Fruit fly (Drosophila melanogaster) whole organism, pupa: ENCODE results near the gene pn.

Experiments used
- CG12605 ChIP-seq: fragments of 200-800 bp; sonication (Bioruptor generic); IDR thresholded peaks from 2 replicates; pipeline ENCODE4 v1.3.6; 2022; ENCODE audit warnings: missing biosample characterization, missing genetic modification characterization
- CG13204 ChIP-seq: fragments of 200-800 bp; sonication (Bioruptor generic); optimal IDR thresholded peaks from 2 replicates; lab custom pipeline; 2018; ENCODE audit warnings: missing biosample characterization, mild to moderate bottlenecking, missing genetic modification characterization, moderate library complexity
- CG14655 ChIP-seq: fragments of 200-800 bp; sonication (Bioruptor generic); optimal IDR thresholded peaks from 3 replicates; lab custom pipeline; 2017; ENCODE audit warnings: mild to moderate bottlenecking, missing biosample characterization, missing genetic modification reagents, missing genetic modification characterization
- CG15710 ChIP-seq: fragments of 200-800 bp; sonication (Bioruptor generic); optimal IDR thresholded peaks from 2 replicates; lab custom pipeline; 2018; ENCODE audit warnings: missing biosample characterization, mild to moderate bottlenecking, missing genetic modification characterization, moderate library complexity
- CG17806 ChIP-seq: fragments of 200-800 bp; sonication (Bioruptor generic); optimal IDR thresholded peaks from 2 replicates; lab custom pipeline; 2018; ENCODE audit warnings: missing biosample characterization, mild to moderate bottlenecking, missing genetic modification characterization, moderate library complexity
- CG32121 ChIP-seq: fragments of 200-800 bp; sonication (Bioruptor generic); IDR thresholded peaks from 2 replicates; pipeline ENCODE4 v1.3.6; 2022; ENCODE audit warnings: missing biosample characterization, missing genetic modification characterization
- CG34367 ChIP-seq: fragments of 200-800 bp; sonication (Bioruptor generic); optimal IDR thresholded peaks from 2 replicates; lab custom pipeline; 2018; ENCODE audit warnings: missing biosample characterization, mild to moderate bottlenecking, missing genetic modification characterization
- CG8159 ChIP-seq: fragments of 200-800 bp; sonication (Bioruptor generic); optimal IDR thresholded peaks from 3 replicates; lab custom pipeline; 2018; ENCODE audit warnings: missing biosample characterization, mild to moderate bottlenecking, missing genetic modification characterization, moderate library complexity
- CG9948 ChIP-seq: fragments of 200-800 bp; sonication (Bioruptor generic); optimal IDR thresholded peaks from 2 replicates; lab custom pipeline; 2018; ENCODE audit warnings: missing biosample characterization, mild to moderate bottlenecking, missing genetic modification characterization, moderate library complexity
- EcR ChIP-seq: fragments of 200-800 bp; sonication (Bioruptor generic); optimal IDR thresholded peaks from 3 replicates; lab custom pipeline; 2019; ENCODE audit warnings: missing biosample characterization, missing genetic modification characterization, mild to moderate bottlenecking, moderate library complexity, missing genetic modification reagents
- Ets98B ChIP-seq: fragments of 200-800 bp; sonication (Bioruptor generic); IDR thresholded peaks from 2 replicates; pipeline ENCODE4 v1.3.6; 2022; ENCODE audit warnings: missing biosample characterization, missing genetic modification characterization
- Pif1A ChIP-seq: fragments of 200-800 bp; sonication (Bioruptor generic); optimal IDR thresholded peaks from 3 replicates; lab custom pipeline; 2016; ENCODE audit warnings: missing biosample characterization, missing genetic modification characterization
- Pif1B ChIP-seq: fragments of 200-800 bp; sonication (Bioruptor generic); optimal IDR thresholded peaks from 3 replicates; lab custom pipeline; 2016; ENCODE audit warnings: missing biosample characterization, missing genetic modification characterization
- fd96Ca ChIP-seq: fragments of 200-800 bp; sonication (Bioruptor generic); IDR thresholded peaks from 3 replicates; pipeline ENCODE4 v1.3.6; 2022; ENCODE audit warnings: missing biosample characterization, missing genetic modification characterization

DNA sequence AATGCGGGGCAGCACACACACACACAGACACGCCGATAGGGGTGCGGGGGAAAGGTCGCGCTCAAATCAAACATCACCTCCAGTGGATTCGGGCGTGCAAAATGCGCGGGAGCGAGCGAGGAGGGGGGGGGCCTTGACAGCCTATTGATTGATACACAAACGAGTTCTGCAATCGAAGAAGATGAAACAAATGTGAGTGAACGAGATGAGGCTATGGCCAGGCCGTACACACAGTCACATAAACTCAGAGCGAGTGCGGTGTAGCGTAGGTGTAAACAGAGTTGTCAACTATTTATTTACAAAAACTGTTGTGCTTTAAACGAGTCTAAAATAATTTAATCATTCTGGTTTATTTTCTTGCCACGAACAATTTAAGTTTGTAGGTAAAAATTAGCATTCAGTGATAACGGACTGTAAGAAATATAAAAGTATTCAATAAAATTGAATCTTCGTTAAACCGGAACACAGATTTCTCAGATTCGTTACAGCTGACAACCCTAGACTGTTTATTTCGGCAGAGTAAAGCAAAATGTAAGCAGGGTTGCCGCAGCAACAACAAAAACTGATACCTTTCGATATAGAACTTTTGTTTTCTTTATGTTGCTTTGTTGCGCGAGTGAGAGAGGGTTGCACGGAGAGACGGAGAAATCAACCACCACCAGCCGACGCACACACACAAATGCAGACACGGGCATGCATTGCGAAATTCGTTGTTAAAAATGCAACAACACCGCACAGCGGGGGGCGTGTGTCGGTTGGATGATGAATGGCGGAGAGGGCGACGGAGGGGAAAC, 45.8 kb upstream of the pn start:
- TF ChIP-seq CG17806 (tag; lab: Kevin White, UChicago), result peak; percentile 89
- TF ChIP-seq EcR (GFP tag; lab: Kevin White, UChicago), result peak; percentile 17
- TF ChIP-seq CG9948 (tag; lab: Kevin White, UChicago), result peak; percentile 84
- peak; percentile 84 for TF ChIP-seq Pif1A (GFP tag; lab: Kevin White, UChicago)
- TF ChIP-seq CG32121 (GFP tag; lab: Robert Waterston, UW), result peak; percentile 78
- peak; percentile 46; the same call in 1 of the 3 replicates for TF ChIP-seq fd96Ca
- no peak; the same call in none of the 2 replicates for TF ChIP-seq CG12605
- TF ChIP-seq Pif1B, result peak; percentile 79
- peak; percentile 88 for TF ChIP-seq CG15710 (tag; lab: Kevin White, UChicago)
- TF ChIP-seq CG13204 (GFP tag; lab: Kevin White, UChicago), result peak; percentile 10
- peak; percentile 92 for TF ChIP-seq CG8159 (tag; lab: Kevin White, UChicago)
- TF ChIP-seq Ets98B (GFP tag; lab: Robert Waterston, UW), result peak; percentile 63
- TF ChIP-seq CG34367, result peak; percentile 83
- peak; percentile 80 for TF ChIP-seq CG14655
